Worm (Caenorhabditis elegans) whole organism, late embryonic: ENCODE results near the gene wdr-5.3.

Experiments used
- K09A11.1 ChIP-seq: sonication (generic microtip); optimal IDR thresholded peaks from 2 replicates; lab custom pipeline; 2017; ENCODE audit warnings: antibody characterized with exemption, mild to moderate bottlenecking, missing genetic modification characterization, missing compliant biosample characterization; ENCODE audit not compliant: insufficient read depth
- ceh-14 ChIP-seq: sonication (generic microtip); optimal IDR thresholded peaks from 2 replicates; lab custom pipeline; 2016; ENCODE audit warnings: missing genotype, missing genetic modification characterization, missing compliant biosample characterization
- ceh-30 ChIP-seq: fragments of 150-350 bp; optimal IDR thresholded peaks from 2 replicates; lab custom pipeline; 2014; ENCODE audit warnings: missing biosample characterization, missing genetic modification characterization
- ceh-9 ChIP-seq: sonication (generic microtip); optimal IDR thresholded peaks from 2 replicates; lab custom pipeline; 2016; ENCODE audit warnings: mild to moderate bottlenecking, missing genetic modification characterization, inconsistent platforms, missing compliant biosample characterization
- fax-1 ChIP-seq: sonication (generic microtip); optimal IDR thresholded peaks from 2 replicates; lab custom pipeline; 2016; ENCODE audit warnings: missing genotype, missing genetic modification characterization, missing compliant biosample characterization
- nfya-1 ChIP-seq: sonication (generic microtip); optimal IDR thresholded peaks from 2 replicates; lab custom pipeline; 2017; ENCODE audit warnings: missing genetic modification characterization, mild to moderate bottlenecking, missing compliant biosample characterization, antibody characterized with exemption, moderate library complexity
- nhr-11 ChIP-seq: fragments of 150-350 bp; optimal IDR thresholded peaks from 2 replicates; lab custom pipeline; 2014; ENCODE audit warnings: missing biosample characterization, missing genetic modification characterization
- sox-2 ChIP-seq: fragments of 200-800 bp; sonication (Bioruptor generic); IDR thresholded peaks from 2 replicates; pipeline ENCODE4 v1.3.6; 2022; ENCODE audit warnings: missing genetic modification reagents, missing genetic modification characterization, missing compliant biosample characterization
- tbx-2 ChIP-seq: sonication (generic microtip); optimal IDR thresholded peaks from 2 replicates; lab custom pipeline; 2016; ENCODE audit warnings: missing genetic modification characterization, missing compliant biosample characterization
- tbx-7 ChIP-seq: sonication (generic microtip); optimal IDR thresholded peaks from 2 replicates; lab custom pipeline; 2016; ENCODE audit warnings: missing genotype, missing genetic modification characterization, missing compliant biosample characterization
- unc-3 ChIP-seq, 2 experiments: fragments of 200-800 bp in 1 of 2; sonication (Bioruptor generic) in 1 of 2; sonication (generic microtip) in 1 of 2; conservative IDR thresholded peaks in 1 of 2; optimal IDR thresholded peaks in 1 of 2; 2 replicates each; pipeline versions ENCODE4 v1.3.6 to Lab custom; 2016 to 2022; ENCODE audit warnings: missing compliant biosample characterization in 2 of 2, missing genetic modification characterization in 2 of 2, missing genetic modification reagents in 1 of 2
- unc-55 ChIP-seq: sonication (generic microtip); optimal IDR thresholded peaks from 2 replicates; lab custom pipeline; 2017; ENCODE audit warnings: missing biosample characterization, missing genetic modification reagents, missing genetic modification characterization
- unc-86 ChIP-seq: sonication (generic microtip); optimal IDR thresholded peaks from 2 replicates; lab custom pipeline; 2016; ENCODE audit warnings: missing genetic modification characterization, missing compliant biosample characterization

DNA sequence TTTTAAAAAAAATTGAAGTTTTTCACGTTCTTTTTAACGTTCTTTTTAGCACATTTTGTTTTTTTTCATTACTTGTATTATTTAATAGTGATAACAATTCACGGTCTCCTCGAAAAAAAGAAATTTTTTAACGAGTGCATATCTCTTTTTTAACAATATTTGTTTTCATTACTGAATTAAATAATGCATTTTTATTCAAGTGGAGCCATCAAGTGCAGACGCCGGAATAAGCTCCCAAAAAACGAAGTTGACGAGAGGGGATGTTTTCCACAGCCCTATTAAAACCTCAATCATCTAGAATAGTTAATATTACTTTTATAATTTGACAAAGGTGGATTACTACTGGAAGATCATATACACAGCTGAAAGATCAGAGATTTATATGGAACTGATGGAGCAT, 19.8 kb downstream of the wdr-5.3 start, which contains the start of gene irld-6:
- TF ChIP-seq nhr-11 (tag; lab: Kevin White, UChicago) = no peak
- no peak for TF ChIP-seq ceh-30
- TF ChIP-seq unc-55 = no peak
- no peak for TF ChIP-seq nfya-1 (tag; lab: Kevin White, UChicago)
- no peak for TF ChIP-seq unc-3 (GFP tag; conservative IDR thresholded peaks at IDR 0.05; lab: Robert Waterston, UW)
- TF ChIP-seq unc-3 (tag; optimal IDR thresholded peaks at IDR 0.05; lab: Kevin White, UChicago) = no peak
- TF ChIP-seq ceh-14 = no peak
- TF ChIP-seq tbx-2 (tag; lab: Kevin White, UChicago) = no peak
- no peak for TF ChIP-seq unc-86 (tag; lab: Kevin White, UChicago)
- TF ChIP-seq ceh-9 (tag; lab: Kevin White, UChicago) = no peak
- no peak for TF ChIP-seq tbx-7 (tag; lab: Kevin White, UChicago)
- TF ChIP-seq fax-1 = no peak
- no peak for TF ChIP-seq sox-2 (GFP tag; lab: Robert Waterston, UW)
- no peak for TF ChIP-seq K09A11.1 (tag; lab: Kevin White, UChicago)
